Worm (Caenorhabditis elegans): Measurements from ENCODE around the gene T12D8.10.

DNA sequence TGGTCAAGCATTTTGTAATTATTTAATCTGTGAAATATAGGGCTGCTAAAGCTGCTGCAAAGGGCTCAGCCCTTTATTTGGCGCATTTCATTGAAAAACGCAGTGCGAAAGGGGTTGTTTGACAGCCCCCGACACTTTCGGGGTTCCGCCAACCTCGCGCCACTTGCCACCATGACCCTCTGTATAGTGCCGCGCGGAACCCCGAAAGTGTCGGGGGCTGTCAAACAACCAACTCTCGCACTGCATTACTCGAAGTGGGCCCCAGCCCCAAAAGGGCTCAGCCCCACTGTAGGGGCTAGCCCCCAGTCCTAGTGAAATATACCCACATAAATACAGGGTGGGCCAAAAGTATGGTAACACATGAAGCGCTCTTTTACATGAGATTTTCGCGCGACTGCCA lies 41.9 kb downstream of the T12D8.10 start:
- TF ChIP-seq mep-1 (tag; optimal IDR thresholded peaks at IDR 0.05) (no peak), lsy-2 (tag; optimal IDR thresholded peaks at IDR 0.05) (no peak), ztf-11 (tag; optimal IDR thresholded peaks at IDR 0.05) (no peak), spr-1 (tag; optimal IDR thresholded peaks at IDR 0.05) (no peak), zfp-3 (GFP tag; conservative IDR thresholded peaks at IDR 0.05) (no peak), unc-62 (GFP tag; optimal IDR thresholded peaks at IDR 0.05 in 1 of 2) (no peak), unc-62 (tag; optimal IDR thresholded peaks at IDR 0.05) (no peak), nhr-11 (tag; optimal IDR thresholded peaks at IDR 0.05) (no peak), nhr-237 (tag; optimal IDR thresholded peaks at IDR 0.05) (no peak), ceh-44 (GFP tag; IDR thresholded peaks at IDR 0.05) (no peak), jun-1 (tag; optimal IDR thresholded peaks at IDR 0.05) (no peak)

Measured in whole organism, L4 larva.